Fruit fly (Drosophila melanogaster) whole organism, embryonic: ENCODE data around the gene bwa.

Source experiments
- Atf3 ChIP-seq: fragments of 200-800 bp; sonication (Bioruptor generic); optimal IDR thresholded peaks from 3 replicates; lab custom pipeline; 2016; ENCODE audit warnings: missing biosample characterization, missing genetic modification characterization
- Bteb2 ChIP-seq: fragments of 200-800 bp; sonication (Bioruptor generic); optimal IDR thresholded peaks from 2 replicates; lab custom pipeline; 2016; ENCODE audit warnings: missing biosample characterization, missing genetic modification characterization
- CG10431 ChIP-seq: fragments of 200-800 bp; sonication (Bioruptor generic); optimal IDR thresholded peaks from 3 replicates; lab custom pipeline; 2018; ENCODE audit warnings: missing biosample characterization, mild to moderate bottlenecking, missing genetic modification characterization
- CG10565 ChIP-seq: fragments of 200-800 bp; sonication (Bioruptor generic); optimal IDR thresholded peaks from 3 replicates; lab custom pipeline; 2016; ENCODE audit warnings: missing biosample characterization, mild to moderate bottlenecking, missing genetic modification characterization
- CG10654 ChIP-seq: fragments of 200-800 bp; sonication (Bioruptor generic); optimal IDR thresholded peaks from 2 replicates; lab custom pipeline; 2016; ENCODE audit warnings: missing biosample characterization, missing genetic modification characterization
- CG11560 ChIP-seq: fragments of 200-800 bp; sonication (Bioruptor generic); IDR thresholded peaks from 3 replicates; pipeline ENCODE4 v1.3.6; 2022; ENCODE audit warnings: missing biosample characterization, missing genetic modification characterization
- CG1233 ChIP-seq: fragments of 200-800 bp; sonication (Bioruptor generic); optimal IDR thresholded peaks from 4 replicates; lab custom pipeline; 2018; ENCODE audit warnings: missing biosample characterization, mild to moderate bottlenecking, missing genetic modification characterization
- CG12744 ChIP-seq: fragments of 200-800 bp; sonication (Bioruptor generic); optimal IDR thresholded peaks from 2 replicates; lab custom pipeline; 2016; ENCODE audit warnings: missing biosample characterization, missing genetic modification characterization
- CG14965 ChIP-seq: fragments of 200-800 bp; sonication (Bioruptor generic); optimal IDR thresholded peaks from 2 replicates; lab custom pipeline; 2016; ENCODE audit warnings: missing biosample characterization, missing genetic modification characterization, borderline replicate concordance
- CG17568 ChIP-seq: fragments of 200-800 bp; sonication (Bioruptor generic); optimal IDR thresholded peaks from 2 replicates; lab custom pipeline; 2018; ENCODE audit warnings: missing biosample characterization, mild to moderate bottlenecking, missing genetic modification characterization, moderate library complexity
- CG1792 ChIP-seq: fragments of 200-800 bp; sonication (Bioruptor generic); optimal IDR thresholded peaks from 2 replicates; lab custom pipeline; 2016; ENCODE audit warnings: missing biosample characterization, missing genetic modification characterization
- CG1832 ChIP-seq: fragments of 200-800 bp; sonication (Bioruptor generic); optimal IDR thresholded peaks from 2 replicates; lab custom pipeline; 2017; ENCODE audit warnings: missing biosample characterization, mild to moderate bottlenecking, missing genetic modification characterization, inconsistent platforms
- CG2120 ChIP-seq: fragments of 200-800 bp; sonication (Bioruptor generic); optimal IDR thresholded peaks from 3 replicates; lab custom pipeline; 2016; ENCODE audit warnings: missing biosample characterization, missing genetic modification characterization
- CG3281 ChIP-seq: fragments of 200-800 bp; sonication (Bioruptor generic); optimal IDR thresholded peaks from 3 replicates; lab custom pipeline; 2017; ENCODE audit warnings: missing biosample characterization, mild to moderate bottlenecking, missing genetic modification characterization
- CG34376 ChIP-seq: fragments of 200-800 bp; sonication (Bioruptor generic); optimal IDR thresholded peaks from 2 replicates; lab custom pipeline; 2018; ENCODE audit warnings: missing biosample characterization, mild to moderate bottlenecking, missing genetic modification characterization
- CG4730 ChIP-seq: fragments of 200-800 bp; sonication (Bioruptor generic); IDR thresholded peaks from 2 replicates; pipeline ENCODE4 v1.3.6; 2022; ENCODE audit warnings: missing biosample characterization, missing genetic modification characterization
- CG4820 ChIP-seq: fragments of 200-800 bp; sonication (Bioruptor generic); optimal IDR thresholded peaks from 3 replicates; lab custom pipeline; 2016; ENCODE audit warnings: missing biosample characterization, missing genetic modification characterization
- CG6272 ChIP-seq: fragments of 200-800 bp; sonication (Bioruptor generic); IDR thresholded peaks from 2 replicates; pipeline ENCODE4 v1.3.6; 2022; ENCODE audit warnings: missing biosample characterization, missing genetic modification characterization
- CG6765 ChIP-seq: fragments of 200-800 bp; sonication (Bioruptor generic); optimal IDR thresholded peaks from 3 replicates; lab custom pipeline; 2017; ENCODE audit warnings: missing biosample characterization, mild to moderate bottlenecking, missing genetic modification characterization
- CG9727 ChIP-seq: fragments of 200-800 bp; sonication (Bioruptor generic); optimal IDR thresholded peaks from 3 replicates; lab custom pipeline; 2017; ENCODE audit warnings: missing biosample characterization, mild to moderate bottlenecking, missing genetic modification characterization
- Camta ChIP-seq: fragments of 200-800 bp; sonication (Bioruptor generic); optimal IDR thresholded peaks from 2 replicates; lab custom pipeline; 2016; ENCODE audit warnings: missing biosample characterization, missing genetic modification characterization
- Doc2 ChIP-seq: fragments of 200-800 bp; sonication (Bioruptor generic); IDR thresholded peaks from 2 replicates; pipeline ENCODE4 v1.3.6; 2022; ENCODE audit warnings: missing biosample characterization, missing genetic modification characterization
- Dp ChIP-seq: fragments of 200-800 bp; sonication (Bioruptor generic); optimal IDR thresholded peaks from 2 replicates; lab custom pipeline; 2018; ENCODE audit warnings: missing biosample characterization, mild to moderate bottlenecking, missing genetic modification characterization, moderate library complexity
- ERR ChIP-seq: fragments of 200-800 bp; sonication (Bioruptor generic); optimal IDR thresholded peaks from 2 replicates; lab custom pipeline; 2016; ENCODE audit warnings: missing biosample characterization, missing genetic modification characterization
- H15 ChIP-seq: fragments of 200-800 bp; sonication (Bioruptor generic); IDR thresholded peaks from 3 replicates; pipeline ENCODE4 v1.3.6; 2022; ENCODE audit warnings: missing biosample characterization, missing genetic modification characterization
- HLHmδ ChIP-seq: fragments of 200-800 bp; sonication (Bioruptor generic); optimal IDR thresholded peaks from 2 replicates; lab custom pipeline; 2018; ENCODE audit warnings: missing biosample characterization, mild to moderate bottlenecking, missing genetic modification characterization, moderate library complexity
- Hand ChIP-seq: fragments of 200-800 bp; sonication (Bioruptor generic); optimal IDR thresholded peaks from 2 replicates; lab custom pipeline; 2017; ENCODE audit warnings: mild to moderate bottlenecking, missing biosample characterization, missing genetic modification reagents, missing genetic modification characterization
- Hr3 ChIP-seq: fragments of 200-800 bp; sonication (Bioruptor generic); optimal IDR thresholded peaks from 3 replicates; lab custom pipeline; 2016; ENCODE audit warnings: missing biosample characterization, missing genetic modification characterization
- Hr78 ChIP-seq, 2 experiments: fragments of 200-800 bp in 1 of 2; fragments of >200 bp in 1 of 2; sonication (Bioruptor generic) in 1 of 2; optimal IDR thresholded peaks; 2 replicates each; lab custom pipeline; 2017 to 2019; ENCODE audit warnings: missing biosample characterization in 2 of 2, missing genetic modification characterization in 2 of 2, mild to moderate bottlenecking in 1 of 2, moderate library complexity in 1 of 2
- MTF-1 ChIP-seq: fragments of 200-800 bp; sonication (Bioruptor generic); optimal IDR thresholded peaks from 2 replicates; lab custom pipeline; 2018; ENCODE audit warnings: missing biosample characterization, mild to moderate bottlenecking, missing genetic modification characterization, borderline replicate concordance
- Mad ChIP-seq: fragments of 200-800 bp; sonication (Bioruptor generic); optimal IDR thresholded peaks from 2 replicates; lab custom pipeline; 2016; ENCODE audit warnings: missing biosample characterization, missing genetic modification characterization
- Rx ChIP-seq: fragments of 200-800 bp; sonication (Bioruptor generic); IDR thresholded peaks from 2 replicates; pipeline ENCODE4 v1.3.6; 2022; ENCODE audit warnings: missing biosample characterization, missing genetic modification characterization
- Side ChIP-seq: fragments of 200-800 bp; sonication (Bioruptor generic); optimal IDR thresholded peaks from 2 replicates; lab custom pipeline; 2016; ENCODE audit warnings: missing biosample characterization, missing genetic modification characterization
- Sry-β ChIP-seq: fragments of 200-800 bp; sonication (Bioruptor generic); optimal IDR thresholded peaks from 2 replicates; lab custom pipeline; 2018; ENCODE audit warnings: missing biosample characterization, mild to moderate bottlenecking, missing genetic modification characterization, moderate library complexity
- Sry-δ ChIP-seq: fragments of 200-800 bp; sonication (Bioruptor generic); optimal IDR thresholded peaks from 2 replicates; lab custom pipeline; 2016; ENCODE audit warnings: missing biosample characterization, missing genetic modification characterization
- Stat92E ChIP-seq, 3 experiments: fragments of >200 bp in 2 of 3; fragments of 200-800 bp in 1 of 3; sonication (Bioruptor generic) in 1 of 3; optimal IDR thresholded peaks; 2 replicates each; lab custom pipeline; 2017 to 2019; ENCODE audit warnings: missing biosample characterization in 3 of 3, missing genetic modification characterization in 3 of 3, mild to moderate bottlenecking in 1 of 3, moderate library complexity in 1 of 3
- al ChIP-seq: fragments of 200-800 bp; sonication (Bioruptor generic); IDR thresholded peaks from 2 replicates; pipeline ENCODE4 v1.3.6; 2022; ENCODE audit warnings: missing biosample characterization, missing genetic modification characterization
- ato ChIP-seq: fragments of 200-800 bp; sonication (Bioruptor generic); IDR thresholded peaks from 2 replicates; pipeline ENCODE4 v1.3.6; 2022; ENCODE audit warnings: missing biosample characterization, missing genetic modification characterization; ENCODE audit not compliant: partially characterized antibody
- br ChIP-seq: fragments of >200 bp; optimal IDR thresholded peaks from 2 replicates; lab custom pipeline; 2017
- chif ChIP-seq, 2 experiments: fragments of 200-800 bp; sonication (Bioruptor generic); optimal IDR thresholded peaks; 3 replicates each; lab custom pipeline; 2016; ENCODE audit warnings: missing biosample characterization in 2 of 2, missing genetic modification characterization in 2 of 2
- croc ChIP-seq: fragments of 200-800 bp; sonication (Bioruptor generic); conservative IDR thresholded peaks from 3 replicates; pipeline ENCODE4 v1.3.6; 2022; ENCODE audit warnings: missing biosample characterization, missing genetic modification characterization
- dysf ChIP-seq: fragments of 200-800 bp; sonication (Bioruptor generic); IDR thresholded peaks from 3 replicates; pipeline ENCODE4 v1.3.6; 2022; ENCODE audit warnings: missing biosample characterization, missing genetic modification characterization
- esg ChIP-seq: fragments of 200-800 bp; sonication (Bioruptor generic); conservative IDR thresholded peaks from 2 replicates; pipeline ENCODE4 v1.3.6; 2022; ENCODE audit warnings: missing biosample characterization, missing genetic modification characterization
- gcm ChIP-seq: fragments of 200-800 bp; sonication (Bioruptor generic); optimal IDR thresholded peaks from 2 replicates; lab custom pipeline; 2019; ENCODE audit warnings: missing biosample characterization, mild to moderate bottlenecking, missing genetic modification characterization, moderate library complexity
- hbn ChIP-seq: fragments of 200-800 bp; sonication (Bioruptor generic); IDR thresholded peaks from 2 replicates; pipeline ENCODE4 v1.3.6; 2022; ENCODE audit warnings: missing biosample characterization, missing genetic modification characterization; ENCODE audit not compliant: partially characterized antibody
- otp ChIP-seq: fragments of 200-800 bp; sonication (Bioruptor generic); IDR thresholded peaks from 3 replicates; pipeline ENCODE4, ENCODE4 v1.3.6; 2022; ENCODE audit warnings: missing biosample characterization, missing genetic modification characterization
- pnt ChIP-seq: fragments of 200-800 bp; sonication (Bioruptor generic); optimal IDR thresholded peaks from 3 replicates; lab custom pipeline; 2016; ENCODE audit warnings: missing biosample characterization, missing genetic modification characterization
- prd ChIP-seq, 3 experiments: fragments of >200 bp in 2 of 3; fragments of 200-800 bp in 1 of 3; sonication (Bioruptor generic) in 1 of 3; optimal IDR thresholded peaks in 2 of 3; IDR thresholded peaks in 1 of 3; 2 replicates in 2 of 3; 3 replicates in 1 of 3; pipeline versions ENCODE4 v1.3.6 to Lab custom; 2017 to 2022; ENCODE audit warnings: missing biosample characterization in 1 of 3, missing genetic modification characterization in 1 of 3
- tup ChIP-seq: fragments of 200-800 bp; sonication (Bioruptor generic); optimal IDR thresholded peaks from 2 replicates; lab custom pipeline; 2016; ENCODE audit warnings: missing biosample characterization, mild to moderate bottlenecking, missing genetic modification characterization, moderate library complexity

bwa gene

DNA sequence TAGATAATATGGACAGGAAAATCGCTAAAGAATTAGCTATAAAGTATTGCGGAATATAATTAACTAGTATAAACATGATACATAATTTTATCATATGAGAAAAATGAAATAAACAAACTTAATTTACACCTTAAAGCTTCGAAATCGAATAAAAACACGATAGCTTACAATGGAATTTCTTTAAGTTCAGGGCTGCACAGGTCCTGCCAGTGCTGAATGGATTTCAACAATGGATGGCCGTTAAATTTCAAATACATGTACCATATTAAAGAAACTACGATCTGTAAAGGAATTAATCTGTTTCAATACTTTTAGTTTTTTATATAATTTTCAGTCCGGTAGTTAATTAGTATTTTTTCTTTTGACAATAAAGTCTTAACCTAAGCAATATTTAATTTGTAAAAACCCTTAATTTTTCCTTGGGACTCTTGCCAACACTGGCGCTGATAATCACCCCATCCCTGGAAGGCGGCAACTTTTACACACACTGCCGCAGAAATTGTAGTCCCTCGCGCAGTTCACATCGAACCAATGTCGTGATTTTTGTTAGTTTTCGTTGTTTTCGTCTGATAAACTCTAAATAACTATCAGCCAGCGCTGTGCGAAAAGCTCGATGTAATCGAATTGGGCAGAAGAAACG lies 5.1 kb upstream of the bwa start, which contains the start of the genes barr and lok (continued):
- TF ChIP-seq Doc2 (GFP tag; lab: Robert Waterston, UW) (no peak), Camta (GFP tag; lab: Kevin White, UChicago) (peak; percentile 55), prd (optimal IDR thresholded peaks at IDR 0.05; lab: Kevin White, UChicago) (no peak), prd (GFP tag; IDR thresholded peaks at IDR 0.05; lab: Robert Waterston, UW) (peak; percentile 57; the same call in 2 of the 3 replicates), tup (no peak), Bteb2 (peak; percentile 57), MTF-1 (GFP tag; lab: Kevin White, UChicago) (no peak), CG34376 (GFP tag; lab: Kevin White, UChicago) (no peak), Hr3 (GFP tag; lab: Kevin White, UChicago) (peak; percentile 66), CG17568 (no peak), Hand (GFP tag; lab: Kevin White, UChicago) (no peak), chif (GFP tag; optimal IDR thresholded peaks at IDR 0.05; lab: Kevin White, UChicago) (peak; percentile 10 to 65), Rx (GFP tag; lab: Robert Waterston, UW) (no peak), Sry-β (peak; percentile 95), Sry-δ (GFP tag; lab: Kevin White, UChicago) (peak; percentile 22), esg (GFP tag; lab: Robert Waterston, UW) (0 out of 2 replicates have a peak, but pooled peaks have one; percentile 17), br (lab: Kevin White, UChicago) (no peak), CG4730 (GFP tag; lab: Robert Waterston, UW) (no peak), CG2120 (GFP tag; lab: Kevin White, UChicago) (peak; percentile 75), croc (GFP tag; lab: Robert Waterston, UW) (peak; percentile 28; the same call in 2 of the 3 replicates), CG6765 (no peak), CG10654 (GFP tag; lab: Kevin White, UChicago) (peak; percentile 27), CG10431 (peak; percentile 28), CG10565 (GFP tag; lab: Kevin White, UChicago) (no peak), otp (GFP tag; lab: Robert Waterston, UW) (no peak), Side (GFP tag; lab: Kevin White, UChicago) (peak; percentile 2), CG1792 (GFP tag; lab: Kevin White, UChicago) (no peak), Atf3 (peak; percentile 44), CG4820 (GFP tag; lab: Kevin White, UChicago) (peak; percentile 52), CG11560 (tag; lab: Robert Waterston, UW) (no peak), al (GFP tag; lab: Robert Waterston, UW) (0 out of 2 replicates have a peak, but pooled peaks have one; percentile 11), Hr78 (GFP tag; optimal IDR thresholded peaks at IDR 0.05; lab: Kevin White, UChicago) (no peak), hbn (GFP tag; lab: Robert Waterston, UW) (no peak), CG3281 (peak; percentile 14), CG1832 (GFP tag; lab: Kevin White, UChicago) (no peak), gcm (GFP tag; lab: Kevin White, UChicago) (no peak), CG14965 (GFP tag; lab: Kevin White, UChicago) (no peak), CG1233 (GFP tag; lab: Kevin White, UChicago) (peak; percentile 49), CG6272 (no peak), Mad (GFP tag; lab: Kevin White, UChicago) (peak; percentile 37), pnt (peak; percentile 57), dysf (GFP tag; lab: Robert Waterston, UW) (peak; percentile 49; the same call in 1 of the 3 replicates), ERR (GFP tag; lab: Kevin White, UChicago) (no peak), HLHmδ (GFP tag; lab: Kevin White, UChicago) (no peak), CG12744 (peak; percentile 1), CG9727 (GFP tag; lab: Kevin White, UChicago) (peak; percentile 69), Stat92E (GFP tag; optimal IDR thresholded peaks at IDR 0.05; lab: Kevin White, UChicago) (no peak), Dp (peak; percentile 57), ato (GFP tag; lab: Robert Waterston, UW) (no peak), H15 (GFP tag; lab: Robert Waterston, UW) (no peak)
